Worm (Caenorhabditis elegans): ENCODE data around the gene Y57G11A.4.

ce11 chrIV:14512405-14512804 lies 30.3 kb downstream of the Y57G11A.4 start, which contains the start of gene Y57G11A.5:
- TF ChIP-seq unc-130 (tag; optimal IDR thresholded peaks at IDR 0.05): no peak
- no peak for TF ChIP-seq nhr-77 (tag; optimal IDR thresholded peaks at IDR 0.05)
- TF ChIP-seq ama-1 (optimal IDR thresholded peaks at IDR 0.05): no peak
- no peak for TF ChIP-seq elt-3 (tag; optimal IDR thresholded peaks at IDR 0.05)
- TF ChIP-seq sox-4 (tag; optimal IDR thresholded peaks at IDR 0.05): no peak
- TF ChIP-seq fos-1 (tag; optimal IDR thresholded peaks at IDR 0.05): no peak
- no peak for TF ChIP-seq mdl-1 (tag; optimal IDR thresholded peaks at IDR 0.05)
- no peak for TF ChIP-seq Y116A8C.19 (tag; optimal IDR thresholded peaks at IDR 0.05; ENCODE audit: borderline replicate concordance)
